Worm (Caenorhabditis elegans) whole organism, young adult: ENCODE measurements around the gene vps-41.

ENCODE experiments used
- C06A6.2 ChIP-seq: fragments of 200-800 bp; sonication (Bioruptor generic); conservative IDR thresholded peaks from 2 replicates; pipeline ENCODE4 v1.3.6; 2022; ENCODE audit warnings: missing genetic modification characterization, missing compliant biosample characterization
- F22D6.2 ChIP-seq: sonication (generic microtip); optimal IDR thresholded peaks from 2 replicates; lab custom pipeline; 2016; ENCODE audit warnings: mild to moderate bottlenecking, missing genetic modification characterization, missing compliant biosample characterization
- F33H1.4 ChIP-seq: fragments of 200-800 bp; sonication (Bioruptor generic); IDR thresholded peaks from 2 replicates; pipeline ENCODE4 v1.3.6; 2022; ENCODE audit warnings: missing genetic modification reagents, missing genetic modification characterization, missing compliant biosample characterization
- F49E8.2 ChIP-seq: sonication (generic microtip); optimal IDR thresholded peaks from 3 replicates; lab custom pipeline; 2017; ENCODE audit warnings: missing genetic modification characterization, mild to moderate bottlenecking, missing compliant biosample characterization, antibody characterized with exemption, moderate library complexity; ENCODE audit not compliant: insufficient read depth
- F55B11.4 ChIP-seq: sonication (generic microtip); optimal IDR thresholded peaks from 2 replicates; lab custom pipeline; 2016; ENCODE audit warnings: missing compliant biosample characterization, missing genetic modification characterization, borderline replicate concordance; ENCODE audit not compliant: insufficient read depth
- F57A8.1 ChIP-seq: fragments of 200-800 bp; sonication (Bioruptor generic); optimal IDR thresholded peaks from 2 replicates; lab custom pipeline; 2018; ENCODE audit warnings: mild to moderate bottlenecking, missing genetic modification characterization, moderate library complexity, missing compliant biosample characterization
- K11D2.4 ChIP-seq: fragments of 200-800 bp; sonication (Bioruptor generic); IDR thresholded peaks from 2 replicates; pipeline ENCODE4 v1.3.6; 2022; ENCODE audit warnings: missing genetic modification reagents, missing genetic modification characterization, missing compliant biosample characterization
- K12H6.12 ChIP-seq: fragments of 200-800 bp; sonication (Bioruptor generic); optimal IDR thresholded peaks from 2 replicates; lab custom pipeline; 2018; ENCODE audit warnings: mild to moderate bottlenecking, missing genetic modification characterization, missing compliant biosample characterization
- Y53F4B.3 ChIP-seq: fragments of 200-800 bp; sonication (Bioruptor generic); IDR thresholded peaks from 2 replicates; pipeline ENCODE4 v1.3.6; 2022; ENCODE audit warnings: missing genetic modification reagents, missing genetic modification characterization, missing compliant biosample characterization
- Y79H2A.3 ChIP-seq: fragments of 200-800 bp; sonication (Bioruptor generic); conservative IDR thresholded peaks from 2 replicates; pipeline ENCODE4 v1.3.6; 2022; ENCODE audit warnings: missing genetic modification reagents, missing genetic modification characterization, missing compliant biosample characterization
- Y95B8A.8 ChIP-seq: fragments of 200-800 bp; sonication (Bioruptor generic); IDR thresholded peaks from 2 replicates; pipeline ENCODE4 v1.3.6; 2022; ENCODE audit warnings: missing genetic modification reagents, missing genetic modification characterization, missing compliant biosample characterization
- akir-1 ChIP-seq: fragments of 200-800 bp; sonication (Bioruptor generic); optimal IDR thresholded peaks from 2 replicates; lab custom pipeline; 2018; ENCODE audit warnings: mild to moderate bottlenecking, missing genetic modification characterization, moderate library complexity, missing compliant biosample characterization
- aptf-3 ChIP-seq: fragments of 200-800 bp; sonication (Bioruptor generic); IDR thresholded peaks from 2 replicates; pipeline ENCODE4 v1.3.6; 2022; ENCODE audit warnings: missing genetic modification characterization, missing compliant biosample characterization
- atf-7 ChIP-seq: sonication (generic microtip); optimal IDR thresholded peaks from 2 replicates; lab custom pipeline; 2017; ENCODE audit warnings: mild to moderate bottlenecking, missing genetic modification characterization, missing compliant biosample characterization
- attf-3 ChIP-seq: fragments of 200-800 bp; sonication (Bioruptor generic); conservative IDR thresholded peaks from 2 replicates; pipeline ENCODE4 v1.3.6; 2022; ENCODE audit warnings: missing genetic modification reagents, missing genetic modification characterization, missing compliant biosample characterization
- attf-5 ChIP-seq: fragments of 200-800 bp; sonication (Bioruptor generic); optimal IDR thresholded peaks from 2 replicates; lab custom pipeline; 2018; ENCODE audit warnings: mild to moderate bottlenecking, missing genetic modification characterization, missing compliant biosample characterization
- cebp-1 ChIP-seq, 2 experiments: fragments of 200-800 bp in 1 of 2; sonication (Bioruptor generic) in 1 of 2; sonication (generic microtip) in 1 of 2; IDR thresholded peaks in 1 of 2; optimal IDR thresholded peaks in 1 of 2; 2 replicates each; pipeline versions ENCODE4 v1.3.6 to Lab custom; 2017 to 2022; ENCODE audit warnings: missing compliant biosample characterization in 2 of 2, missing genetic modification characterization in 2 of 2, mild to moderate bottlenecking in 1 of 2, missing genetic modification reagents in 1 of 2, moderate library complexity in 1 of 2
- dox-1 ChIP-seq: fragments of 200-800 bp; sonication (Bioruptor generic); IDR thresholded peaks from 2 replicates; pipeline ENCODE4 v1.3.6; 2022; ENCODE audit warnings: missing genetic modification reagents, missing genetic modification characterization, missing compliant biosample characterization
- egl-44 ChIP-seq: fragments of 200-800 bp; sonication (Bioruptor generic); IDR thresholded peaks from 2 replicates; pipeline ENCODE4 v1.3.6; 2022; ENCODE audit warnings: missing genetic modification reagents, missing genetic modification characterization, missing compliant biosample characterization
- hlh-12 ChIP-seq: sonication (generic microtip); optimal IDR thresholded peaks from 2 replicates; lab custom pipeline; 2016; ENCODE audit warnings: missing genetic modification characterization, missing compliant biosample characterization
- hrde-1 ChIP-seq: sonication (generic microtip); optimal IDR thresholded peaks from 2 replicates; lab custom pipeline; 2016; ENCODE audit warnings: missing genetic modification characterization, mild to moderate bottlenecking, missing compliant biosample characterization, moderate library complexity, missing genotype, missing genetic modification reagents, borderline replicate concordance
- lin-40 ChIP-seq: sonication (generic microtip); optimal IDR thresholded peaks from 2 replicates; lab custom pipeline; 2016; ENCODE audit warnings: missing genetic modification characterization, mild to moderate bottlenecking, missing compliant biosample characterization, missing genotype, missing genetic modification reagents
- madf-10 ChIP-seq: sonication (generic microtip); optimal IDR thresholded peaks from 2 replicates; lab custom pipeline; 2016; ENCODE audit warnings: mild to moderate bottlenecking, missing genetic modification characterization, missing compliant biosample characterization
- nhr-120 ChIP-seq: fragments of 200-800 bp; sonication (Bioruptor generic); IDR thresholded peaks from 2 replicates; pipeline ENCODE4 v1.3.6; 2022; ENCODE audit warnings: missing genetic modification characterization, missing compliant biosample characterization
- pha-4 ChIP-seq: fragments of 150-350 bp; sonication (generic microtip); optimal IDR thresholded peaks from 2 replicates; lab custom pipeline; 2014; ENCODE audit warnings: missing biosample characterization, missing genetic modification reagents, missing genetic modification characterization
- rcor-1 ChIP-seq: fragments of 200-800 bp; sonication (Bioruptor generic); IDR thresholded peaks from 2 replicates; pipeline ENCODE4 v1.3.6; 2022; ENCODE audit warnings: missing genetic modification reagents, missing genetic modification characterization, missing compliant biosample characterization
- repo-1 ChIP-seq: sonication (generic microtip); optimal IDR thresholded peaks from 2 replicates; lab custom pipeline; 2017; ENCODE audit warnings: mild to moderate bottlenecking, missing genetic modification characterization, missing compliant biosample characterization
- sea-2 ChIP-seq: fragments of 200-800 bp; sonication (Bioruptor generic); IDR thresholded peaks from 2 replicates; pipeline ENCODE4 v1.3.6; 2022; ENCODE audit warnings: missing genetic modification characterization, missing compliant biosample characterization
- snpc-1.3 ChIP-seq: sonication (generic microtip); optimal IDR thresholded peaks from 2 replicates; lab custom pipeline; 2017; ENCODE audit warnings: missing genetic modification characterization, mild to moderate bottlenecking, missing compliant biosample characterization, antibody characterized with exemption, moderate library complexity, missing genotype, missing genetic modification reagents; ENCODE audit not compliant: insufficient read depth
- somi-1 ChIP-seq: fragments of 200-800 bp; sonication (Bioruptor generic); optimal IDR thresholded peaks from 2 replicates; lab custom pipeline; 2018; ENCODE audit warnings: mild to moderate bottlenecking, missing genetic modification characterization, missing compliant biosample characterization
- xnd-1 ChIP-seq: sonication (generic microtip); optimal IDR thresholded peaks from 2 replicates; lab custom pipeline; 2016; ENCODE audit warnings: missing genotype, missing genetic modification reagents, missing genetic modification characterization, missing compliant biosample characterization
- ztf-18 ChIP-seq: sonication (generic microtip); optimal IDR thresholded peaks from 2 replicates; lab custom pipeline; 2016; ENCODE audit warnings: missing genotype, mild to moderate bottlenecking, missing genetic modification characterization, missing compliant biosample characterization
- ztf-6 ChIP-seq: fragments of 200-800 bp; sonication (Bioruptor generic); IDR thresholded peaks from 2 replicates; pipeline ENCODE4 v1.3.6; 2022; ENCODE audit warnings: missing genetic modification reagents, missing genetic modification characterization, missing compliant biosample characterization

Gene vps-41

DNA sequence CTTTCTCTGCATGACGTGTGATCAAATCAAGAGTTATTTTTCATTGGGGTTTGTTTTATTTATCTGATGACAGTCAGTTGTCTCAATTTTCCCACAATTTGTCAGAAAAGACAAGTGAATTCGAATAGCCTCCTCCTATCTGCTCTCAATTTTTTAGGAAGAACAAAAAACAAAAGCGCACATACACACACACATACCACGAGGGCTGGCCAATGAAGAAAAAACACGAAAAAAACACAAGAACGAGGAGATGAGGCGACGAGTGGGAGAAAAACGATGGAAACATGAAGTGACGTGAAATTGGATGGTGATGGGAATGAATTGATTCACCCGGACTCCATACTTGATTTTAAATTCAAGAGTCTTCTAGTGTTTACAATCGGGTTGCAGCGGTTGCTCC lies 10.2 kb downstream of the vps-41 start:
- TF ChIP-seq repo-1 (tag; lab: Kevin White, UChicago) (no peak), hlh-12 (no peak), dox-1 (GFP tag; lab: Robert Waterston, UW) (no peak), xnd-1 (tag; lab: Kevin White, UChicago) (no peak), F49E8.2 (tag; lab: Kevin White, UChicago) (no peak), rcor-1 (GFP tag; lab: Robert Waterston, UW) (no peak), Y79H2A.3 (GFP tag; lab: Robert Waterston, UW) (no peak), K11D2.4 (no peak), F57A8.1 (no peak), egl-44 (no peak), F55B11.4 (no peak), Y95B8A.8 (GFP tag; lab: Robert Waterston, UW) (no peak), attf-3 (no peak), somi-1 (no peak), F22D6.2 (no peak)

- TF ChIP-seq lin-40 (tag; lab: Kevin White, UChicago) (peak; percentile 32), hrde-1 (tag; lab: Kevin White, UChicago) (no peak), ztf-18 (tag; lab: Kevin White, UChicago) (peak; percentile 82), K12H6.12 (tag; lab: Kevin White, UChicago) (peak; percentile 10)
Observed at ce11 chrX:5297942-5298611, 14.4 kb downstream of the vps-41 start, which contains the start of gene ift-81. ift-81 (plus strand) TSS chrX:5298561.

DNA sequence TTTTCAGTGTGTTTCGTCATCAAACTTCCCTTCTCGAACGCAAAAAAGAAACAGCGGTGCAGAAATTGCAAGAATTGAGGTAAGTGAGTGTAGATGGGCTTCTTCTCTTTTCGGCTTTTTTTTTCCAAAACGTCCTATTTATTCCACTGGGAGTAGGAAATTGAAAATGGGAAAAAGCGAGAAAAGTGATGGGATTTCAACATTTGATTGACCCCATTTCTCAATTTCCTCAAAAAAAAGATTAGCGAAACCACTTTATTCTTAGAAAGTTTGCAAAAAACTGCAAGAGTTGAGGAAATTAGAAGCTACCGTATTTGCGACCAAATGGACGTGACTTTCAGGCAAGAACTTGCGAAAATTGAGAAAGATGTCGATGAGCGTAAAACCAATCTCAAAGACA lies 19.9 kb downstream of the vps-41 start, which contains the start of gene ags-3:
Gene ags-3, minus strand, starts transcription at position 101 of the 400 bp plus-strand sequence.
- TF ChIP-seq ztf-6 (GFP tag; lab: Robert Waterston, UW) (no peak), akir-1 (GFP tag; lab: Kevin White, UChicago) (no peak), sea-2 (GFP tag; lab: Robert Waterston, UW) (no peak), F33H1.4 (GFP tag; lab: Robert Waterston, UW) (no peak), F49E8.2 (tag; lab: Kevin White, UChicago) (no peak), aptf-3 (GFP tag; lab: Robert Waterston, UW) (no peak), madf-10 (tag; lab: Kevin White, UChicago) (no peak), pha-4 (tag; lab: Kevin White, UChicago) (no peak), nhr-120 (no peak), C06A6.2 (no peak), cebp-1 (GFP tag; IDR thresholded peaks at IDR 0.05; lab: Robert Waterston, UW) (no peak), cebp-1 (tag; optimal IDR thresholded peaks at IDR 0.05; lab: Kevin White, UChicago) (no peak), Y53F4B.3 (GFP tag; lab: Robert Waterston, UW) (no peak), attf-5 (GFP tag; lab: Kevin White, UChicago) (no peak), somi-1 (no peak), atf-7 (tag; lab: Kevin White, UChicago) (no peak), snpc-1.3 (tag; lab: Kevin White, UChicago) (no peak), hrde-1 (tag; lab: Kevin White, UChicago) (no peak), K12H6.12 (tag; lab: Kevin White, UChicago) (no peak)
